Worm (Caenorhabditis elegans) whole organism, young adult: Measurements from ENCODE around the gene B0294.3.

Experiments
- C06A6.2 ChIP-seq: fragments of 200-800 bp; sonication (Bioruptor generic); conservative IDR thresholded peaks from 2 replicates; pipeline ENCODE4 v1.3.6; 2022; ENCODE audit warnings: missing genetic modification characterization, missing compliant biosample characterization
- D2030.7 ChIP-seq: fragments of 200-800 bp; sonication (Bioruptor generic); IDR thresholded peaks from 2 replicates; pipeline ENCODE4 v1.3.6; 2022; ENCODE audit warnings: missing genetic modification reagents, missing genetic modification characterization, missing compliant biosample characterization
- F10E7.11 ChIP-seq: sonication (generic microtip); optimal IDR thresholded peaks from 2 replicates; lab custom pipeline; 2017; ENCODE audit warnings: mild to moderate bottlenecking, missing genetic modification characterization, moderate library complexity, missing compliant biosample characterization
- F37B4.10 ChIP-seq: fragments of 200-800 bp; sonication (Bioruptor generic); IDR thresholded peaks from 2 replicates; pipeline ENCODE4 v1.3.6; 2022; ENCODE audit warnings: missing genetic modification characterization, missing compliant biosample characterization
- F39B2.1 ChIP-seq: fragments of 200-800 bp; sonication (Bioruptor generic); IDR thresholded peaks from 2 replicates; pipeline ENCODE4 v1.3.6; 2022; ENCODE audit warnings: missing genetic modification reagents, missing genetic modification characterization, missing compliant biosample characterization
- F49E8.2 ChIP-seq: sonication (generic microtip); optimal IDR thresholded peaks from 3 replicates; lab custom pipeline; 2017; ENCODE audit warnings: missing genetic modification characterization, mild to moderate bottlenecking, missing compliant biosample characterization, antibody characterized with exemption, moderate library complexity; ENCODE audit not compliant: insufficient read depth
- F52B5.7 ChIP-seq: sonication (generic microtip); optimal IDR thresholded peaks from 2 replicates; lab custom pipeline; 2016; ENCODE audit warnings: mild to moderate bottlenecking, missing genetic modification characterization, missing compliant biosample characterization
- F57C9.4 ChIP-seq: sonication (generic microtip); optimal IDR thresholded peaks from 2 replicates; lab custom pipeline; 2017; ENCODE audit warnings: mild to moderate bottlenecking, missing genetic modification characterization, missing compliant biosample characterization
- K11D2.4 ChIP-seq: fragments of 200-800 bp; sonication (Bioruptor generic); IDR thresholded peaks from 2 replicates; pipeline ENCODE4 v1.3.6; 2022; ENCODE audit warnings: missing genetic modification reagents, missing genetic modification characterization, missing compliant biosample characterization
- Y56A3A.18 ChIP-seq: fragments of 200-800 bp; sonication (Bioruptor generic); IDR thresholded peaks from 2 replicates; pipeline ENCODE4 v1.3.6; 2022; ENCODE audit warnings: missing genetic modification reagents, missing genetic modification characterization, missing compliant biosample characterization
- athp-1 ChIP-seq: sonication (generic microtip); optimal IDR thresholded peaks from 2 replicates; lab custom pipeline; 2017; ENCODE audit warnings: mild to moderate bottlenecking, missing genetic modification characterization, missing compliant biosample characterization
- attf-5 ChIP-seq: fragments of 200-800 bp; sonication (Bioruptor generic); optimal IDR thresholded peaks from 2 replicates; lab custom pipeline; 2018; ENCODE audit warnings: mild to moderate bottlenecking, missing genetic modification characterization, missing compliant biosample characterization
- bed-2 ChIP-seq: fragments of 200-800 bp; sonication (Bioruptor generic); IDR thresholded peaks from 2 replicates; pipeline ENCODE4 v1.3.6; 2022; ENCODE audit warnings: missing genetic modification reagents, missing genetic modification characterization, missing compliant biosample characterization
- cebp-1 ChIP-seq, 2 experiments: fragments of 200-800 bp in 1 of 2; sonication (Bioruptor generic) in 1 of 2; sonication (generic microtip) in 1 of 2; IDR thresholded peaks in 1 of 2; optimal IDR thresholded peaks in 1 of 2; 2 replicates each; pipeline versions ENCODE4 v1.3.6 to Lab custom; 2017 to 2022; ENCODE audit warnings: missing compliant biosample characterization in 2 of 2, missing genetic modification characterization in 2 of 2, mild to moderate bottlenecking in 1 of 2, missing genetic modification reagents in 1 of 2, moderate library complexity in 1 of 2
- ceh-58 ChIP-seq: fragments of 200-800 bp; sonication (Bioruptor generic); IDR thresholded peaks from 2 replicates; pipeline ENCODE4 v1.3.6; 2022; ENCODE audit warnings: missing genetic modification characterization, missing compliant biosample characterization
- chd-7 ChIP-seq: sonication (generic microtip); optimal IDR thresholded peaks from 2 replicates; lab custom pipeline; 2016; ENCODE audit warnings: mild to moderate bottlenecking, missing genetic modification characterization, moderate library complexity, missing compliant biosample characterization
- dpff-1 ChIP-seq: sonication (generic microtip); optimal IDR thresholded peaks from 2 replicates; lab custom pipeline; 2017; ENCODE audit warnings: mild to moderate bottlenecking, missing genetic modification characterization, missing compliant biosample characterization
- dpl-1 ChIP-seq: fragments of 150-350 bp; optimal IDR thresholded peaks from 2 replicates; lab custom pipeline; 2014; ENCODE audit warnings: missing biosample characterization, missing genetic modification reagents, missing genetic modification characterization
- efl-1 ChIP-seq: fragments of 150-350 bp; optimal IDR thresholded peaks from 2 replicates; lab custom pipeline; 2014; ENCODE audit warnings: missing biosample characterization, missing genetic modification reagents, missing genetic modification characterization
- egl-44 ChIP-seq: fragments of 200-800 bp; sonication (Bioruptor generic); IDR thresholded peaks from 2 replicates; pipeline ENCODE4 v1.3.6; 2022; ENCODE audit warnings: missing genetic modification reagents, missing genetic modification characterization, missing compliant biosample characterization
- fkh-3 ChIP-seq: sonication (generic microtip); optimal IDR thresholded peaks from 2 replicates; lab custom pipeline; 2016; ENCODE audit warnings: mild to moderate bottlenecking, missing genetic modification characterization, missing compliant biosample characterization
- hlh-12 ChIP-seq: sonication (generic microtip); optimal IDR thresholded peaks from 2 replicates; lab custom pipeline; 2016; ENCODE audit warnings: missing genetic modification characterization, missing compliant biosample characterization
- hlh-26 ChIP-seq: fragments of 200-800 bp; sonication (Bioruptor generic); conservative IDR thresholded peaks from 2 replicates; pipeline ENCODE4 v1.3.6; 2022; ENCODE audit warnings: missing genetic modification reagents, missing genetic modification characterization, missing compliant biosample characterization
- hmg-1.2 ChIP-seq: fragments of 200-800 bp; sonication (Bioruptor generic); IDR thresholded peaks from 2 replicates; pipeline ENCODE4 v1.3.6; 2022; ENCODE audit warnings: missing genetic modification reagents, missing genetic modification characterization, missing compliant biosample characterization
- lin-35 ChIP-seq, 3 experiments: fragments of 150-350 bp in 2 of 3; sonication (generic microtip) in 1 of 3; optimal IDR thresholded peaks; 2 replicates each; lab custom pipeline; 2014 to 2018; ENCODE audit warnings: missing biosample characterization in 3 of 3, missing genetic modification characterization in 3 of 3, missing genetic modification reagents in 3 of 3
- madf-6 ChIP-seq: fragments of 200-800 bp; sonication (Bioruptor generic); IDR thresholded peaks from 2 replicates; pipeline ENCODE4 v1.3.6; 2022; ENCODE audit warnings: missing genetic modification reagents, missing genetic modification characterization, missing compliant biosample characterization
- nfya-2 ChIP-seq: fragments of 200-800 bp; sonication (Bioruptor generic); IDR thresholded peaks from 2 replicates; pipeline ENCODE4 v1.3.6; 2022; ENCODE audit warnings: missing genetic modification reagents, missing genetic modification characterization, missing compliant biosample characterization
- nhr-179 ChIP-seq: sonication (generic microtip); optimal IDR thresholded peaks from 2 replicates; lab custom pipeline; 2016; ENCODE audit warnings: mild to moderate bottlenecking, missing genetic modification characterization, missing compliant biosample characterization
- nhr-80 ChIP-seq: sonication (generic microtip); optimal IDR thresholded peaks from 2 replicates; lab custom pipeline; 2016; ENCODE audit warnings: missing genetic modification characterization, missing compliant biosample characterization
- pbrm-1 ChIP-seq: fragments of 200-800 bp; sonication (Bioruptor generic); IDR thresholded peaks from 2 replicates; pipeline ENCODE4 v1.3.6; 2022; ENCODE audit warnings: missing genetic modification reagents, missing genetic modification characterization, missing compliant biosample characterization
- pha-4 ChIP-seq: fragments of 150-350 bp; sonication (generic microtip); optimal IDR thresholded peaks from 2 replicates; lab custom pipeline; 2014; ENCODE audit warnings: missing biosample characterization, missing genetic modification reagents, missing genetic modification characterization
- rec-8 ChIP-seq, 2 experiments: sonication (generic microtip); optimal IDR thresholded peaks; 2 replicates each; lab custom pipeline; 2016; ENCODE audit warnings: mild to moderate bottlenecking in 2 of 2, missing genetic modification characterization in 2 of 2, missing genetic modification reagents in 2 of 2, missing genotype in 2 of 2, missing biosample characterization in 1 of 2, missing compliant biosample characterization in 1 of 2, moderate library complexity in 1 of 2
- snpc-1.1 ChIP-seq: sonication (generic microtip); optimal IDR thresholded peaks from 2 replicates; lab custom pipeline; 2017; ENCODE audit warnings: missing genetic modification characterization, mild to moderate bottlenecking, missing compliant biosample characterization, antibody characterized with exemption, moderate library complexity, missing genotype, missing genetic modification reagents; ENCODE audit not compliant: insufficient read depth
- snpc-1.3 ChIP-seq: sonication (generic microtip); optimal IDR thresholded peaks from 2 replicates; lab custom pipeline; 2017; ENCODE audit warnings: missing genetic modification characterization, mild to moderate bottlenecking, missing compliant biosample characterization, antibody characterized with exemption, moderate library complexity, missing genotype, missing genetic modification reagents; ENCODE audit not compliant: insufficient read depth
- snpc-4 ChIP-seq, 5 experiments: fragments of 150-350 bp in 1 of 5; sonication (generic microtip) in 4 of 5; optimal IDR thresholded peaks; 2 replicates each; lab custom pipeline; 2014 to 2018; ENCODE audit warnings: missing genetic modification characterization in 5 of 5, missing biosample characterization in 3 of 5, antibody characterized with exemption in 2 of 5, mild to moderate bottlenecking in 2 of 5, missing compliant biosample characterization in 2 of 5, missing genotype in 2 of 5, moderate library complexity in 2 of 5, missing genetic modification reagents in 1 of 5
- tbp1 ChIP-seq: fragments of 200-800 bp; sonication (Bioruptor generic); optimal IDR thresholded peaks from 2 replicates; lab custom pipeline; 2018; ENCODE audit warnings: mild to moderate bottlenecking, missing genetic modification characterization, missing compliant biosample characterization
- unc-130 ChIP-seq: sonication (generic microtip); optimal IDR thresholded peaks from 2 replicates; lab custom pipeline; 2016; ENCODE audit warnings: missing genetic modification reagents, missing genetic modification characterization, missing compliant biosample characterization
- unc-62 ChIP-seq: fragments of 150-350 bp; optimal IDR thresholded peaks from 2 replicates; lab custom pipeline; 2014; ENCODE audit warnings: missing biosample characterization, missing genetic modification reagents, missing genetic modification characterization
- ztf-28 ChIP-seq: fragments of 200-800 bp; sonication (Bioruptor generic); IDR thresholded peaks from 2 replicates; pipeline ENCODE4 v1.3.6; 2022; ENCODE audit warnings: missing genetic modification reagents, missing genetic modification characterization, missing compliant biosample characterization
- ztf-3 ChIP-seq: fragments of 200-800 bp; sonication (Bioruptor generic); optimal IDR thresholded peaks from 2 replicates; lab custom pipeline; 2018; ENCODE audit warnings: mild to moderate bottlenecking, missing genetic modification characterization, missing compliant biosample characterization

B0294.3 gene

ce11 chrX:1891887-1892286, at the start of gene B0294.3:
Gene B0294.3, plus strand, starts transcription at chrX:1892187.
- TF ChIP-seq hlh-26 (GFP tag; lab: Robert Waterston, UW) (no peak), egl-44 (GFP tag; lab: Robert Waterston, UW) (no peak), snpc-4 (GFP tag; optimal IDR thresholded peaks at IDR 0.05; lab: Kevin White, UChicago) (no peak), snpc-4 (tag; optimal IDR thresholded peaks at IDR 0.05; lab: Kevin White, UChicago) (no peak), efl-1 (GFP tag; lab: Kevin White, UChicago) (no peak), C06A6.2 (GFP tag; lab: Robert Waterston, UW) (no peak), unc-62 (GFP tag; lab: Kevin White, UChicago) (no peak), F37B4.10 (GFP tag; lab: Robert Waterston, UW) (no peak), dpff-1 (tag; lab: Kevin White, UChicago) (no peak), dpl-1 (GFP tag; lab: Kevin White, UChicago) (no peak), unc-130 (no peak), fkh-3 (tag; lab: Kevin White, UChicago) (no peak)

- TF ChIP-seq nhr-179 (tag; lab: Kevin White, UChicago), result no peak
- peak in 1 of 3 experiments; percentile 1 for TF ChIP-seq lin-35 (GFP tag; optimal IDR thresholded peaks at IDR 0.05; lab: Kevin White, UChicago)
- TF ChIP-seq hmg-1.2 (GFP tag; lab: Robert Waterston, UW), result peak; percentile 58; the same call in 1 of the 2 replicates
Measured at ce11 chrX:1845493-1845892, 46.5 kb upstream of the B0294.3 start, which contains the start of gene T26C11.4. Gene T26C11.4, minus strand, starts transcription at chrX:1845546.

ce11 chrX:1847685-1848084, 44.3 kb upstream of the B0294.3 start:
- no peak for TF ChIP-seq attf-5 (GFP tag; lab: Kevin White, UChicago)
- TF ChIP-seq athp-1 (tag; lab: Kevin White, UChicago), result no peak
- TF ChIP-seq madf-6 (GFP tag; lab: Robert Waterston, UW), result no peak
- no peak for TF ChIP-seq snpc-1.3
- no peak for TF ChIP-seq bed-2 (GFP tag; lab: Robert Waterston, UW)
- no peak for TF ChIP-seq chd-7 (tag; lab: Kevin White, UChicago)
- no peak for TF ChIP-seq unc-130

- TF ChIP-seq snpc-1.1 (tag; lab: Kevin White, UChicago), result no peak
- no peak for TF ChIP-seq ztf-28 (GFP tag; lab: Robert Waterston, UW)
- no peak for TF ChIP-seq D2030.7 (GFP tag; lab: Robert Waterston, UW)
- no peak for TF ChIP-seq madf-6 (GFP tag; lab: Robert Waterston, UW)
- TF ChIP-seq unc-62 (GFP tag; lab: Kevin White, UChicago), result no peak
Measured at ce11 chrX:1848575-1848974, 43.4 kb upstream of the B0294.3 start, which contains the start of gene ceh-41. Gene ceh-41, minus strand, starts transcription at chrX:1848675.

ce11 chrX:1850525-1850924, 41.5 kb upstream of the B0294.3 start:
- TF ChIP-seq nhr-80 (no peak), F49E8.2 (no peak), F52B5.7 (tag; lab: Kevin White, UChicago) (no peak), lin-35 (GFP tag; optimal IDR thresholded peaks at IDR 0.05; lab: Kevin White, UChicago) (no peak), F10E7.11 (tag; lab: Kevin White, UChicago) (no peak), ztf-3 (no peak), pbrm-1 (GFP tag; lab: Robert Waterston, UW) (no peak), Y56A3A.18 (GFP tag; lab: Robert Waterston, UW) (no peak), cebp-1 (GFP tag; IDR thresholded peaks at IDR 0.05; lab: Robert Waterston, UW) (no peak), cebp-1 (tag; optimal IDR thresholded peaks at IDR 0.05; lab: Kevin White, UChicago) (no peak), rec-8 (tag; optimal IDR thresholded peaks at IDR 0.05; lab: Kevin White, UChicago) (no peak), nfya-2 (no peak), ceh-58 (GFP tag; lab: Robert Waterston, UW) (no peak), C06A6.2 (GFP tag; lab: Robert Waterston, UW) (0 out of 2 replicates have a peak, but pooled peaks have one; percentile 24), hlh-12 (tag; lab: Kevin White, UChicago) (no peak), F39B2.1 (no peak), K11D2.4 (no peak), tbp1 (GFP tag; lab: Kevin White, UChicago) (no peak), F57C9.4 (tag; lab: Kevin White, UChicago) (no peak), pha-4 (tag; lab: Kevin White, UChicago) (no peak)
